Fruit fly (Drosophila melanogaster): ENCODE measurements around the gene CG4907.

CG4907 gene

dm6 chr3R:22750534-22750947, 40.0 kb upstream of the CG4907 start, which contains the start of the genes rumi, CG7029 and Usp12-46:
Gene rumi (minus strand): TSS chr3R:22750597.
Gene CG7029 (plus strand): TSS chr3R:22750901.
Gene Usp12-46 (plus strand): TSS chr3R:22750901.
- TF ChIP-seq HLH106 (tag; optimal IDR thresholded peaks at IDR 0.05) (peak; percentile 86), pan (optimal IDR thresholded peaks at IDR 0.05) (no peak), Rel (GFP tag; optimal IDR thresholded peaks at IDR 0.05) (no peak), Rel (tag; optimal IDR thresholded peaks at IDR 0.05) (peak; percentile 56), Vsx2 (GFP tag; optimal IDR thresholded peaks at IDR 0.05; ENCODE audit: partially characterized antibody) (no peak), Dif (GFP tag; optimal IDR thresholded peaks at IDR 0.05; ENCODE audit: partially characterized antibody) (no peak), h (GFP tag; optimal IDR thresholded peaks at IDR 0.05) (peak; percentile 8), lola (GFP tag; optimal IDR thresholded peaks at IDR 0.05) (no peak), foxo (GFP tag; optimal IDR thresholded peaks at IDR 0.05) (peak; percentile 59 to 90), tai (GFP tag; optimal IDR thresholded peaks at IDR 0.05) (no peak), CG32264 (GFP tag; optimal IDR thresholded peaks at IDR 0.05) (no peak), Abd-B (GFP tag; optimal IDR thresholded peaks at IDR 0.05) (no peak), Dfd (GFP tag; optimal IDR thresholded peaks at IDR 0.05) (no peak), N (GFP tag; optimal IDR thresholded peaks at IDR 0.05) (no peak), jim (GFP tag; optimal IDR thresholded peaks at IDR 0.05) (no peak), dl (GFP tag; optimal IDR thresholded peaks at IDR 0.05; ENCODE audit: insufficient read depth in 1 of 2, partially characterized antibody in 2 of 2) (no peak), ey (GFP tag; optimal IDR thresholded peaks at IDR 0.05) (peak; percentile 86), psq (GFP tag; optimal IDR thresholded peaks at IDR 0.05) (peak; percentile 64), usp (GFP tag; optimal IDR thresholded peaks at IDR 0.05) (no peak), brk (GFP tag; optimal IDR thresholded peaks at IDR 0.05) (no peak), Hr78 (GFP tag; optimal IDR thresholded peaks at IDR 0.05) (no peak), Myc (optimal IDR thresholded peaks at IDR 0.05) (no peak), GATAd (GFP tag; optimal IDR thresholded peaks at IDR 0.05) (peak; percentile 49), Hnf4 (GFP tag; optimal IDR thresholded peaks at IDR 0.05) (no peak), Hr83 (GFP tag; optimal IDR thresholded peaks at IDR 0.05; ENCODE audit: poor library complexity, severe bottlenecking) (peak; percentile 82), fru (GFP tag; optimal IDR thresholded peaks at IDR 0.05) (peak; percentile 86), dsf (GFP tag; optimal IDR thresholded peaks at IDR 0.05; ENCODE audit: borderline replicate concordance) (no peak), Sp1 (GFP tag; optimal IDR thresholded peaks at IDR 0.05) (peak; percentile 83), CrebA (GFP tag; optimal IDR thresholded peaks at IDR 0.05; ENCODE audit: borderline replicate concordance) (no peak), rgr (GFP tag; optimal IDR thresholded peaks at IDR 0.05) (peak; percentile 89), sage (GFP tag; optimal IDR thresholded peaks at IDR 0.05) (no peak), woc (GFP tag; optimal IDR thresholded peaks at IDR 0.05) (no peak), OdsH (GFP tag; optimal IDR thresholded peaks at IDR 0.05) (peak; percentile 65), CG9705 (GFP tag; optimal IDR thresholded peaks at IDR 0.05) (peak; percentile 78), Jra (GFP tag; optimal IDR thresholded peaks at IDR 0.05) (no peak), Mio (GFP tag; optimal IDR thresholded peaks at IDR 0.05) (no peak), sv (GFP tag; optimal IDR thresholded peaks at IDR 0.05) (peak; percentile 69), dmrt93B (GFP tag; optimal IDR thresholded peaks at IDR 0.05) (no peak), br (GFP tag; optimal IDR thresholded peaks at IDR 0.05) (peak; percentile 85)

- TF ChIP-seq dsf (GFP tag; optimal IDR thresholded peaks at IDR 0.05; ENCODE audit: borderline replicate concordance) (no peak), Mio (GFP tag; optimal IDR thresholded peaks at IDR 0.05) (no peak)
Observed at dm6 chr3R:22750039-22750438, 39.5 kb upstream of the CG4907 start.

DNA sequence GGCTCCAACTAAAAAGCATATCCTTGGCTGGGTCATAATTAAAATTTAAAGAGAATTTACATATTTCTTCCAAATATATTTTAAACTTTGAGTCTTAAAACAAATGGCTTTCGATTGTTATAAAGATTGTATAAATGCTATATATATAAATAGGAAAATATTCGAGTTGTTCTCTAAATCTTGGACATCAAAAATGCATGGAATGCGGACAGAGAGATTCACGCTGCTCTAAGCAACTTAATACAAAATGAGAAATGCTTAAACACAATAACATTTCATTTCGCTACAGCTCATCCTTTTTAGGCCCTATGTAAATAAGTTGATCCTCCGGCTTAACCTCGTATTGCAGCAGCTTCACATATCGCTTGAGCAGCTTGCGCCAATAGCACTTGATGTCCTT, 38.4 kb upstream of the CG4907 start, which contains the start of gene CG31139:
Gene CG31139 (minus strand): TSS at position 101 of the 400 bp plus-strand sequence.
- no peak for TF ChIP-seq sv (GFP tag; optimal IDR thresholded peaks at IDR 0.05)
- TF ChIP-seq psq (GFP tag; optimal IDR thresholded peaks at IDR 0.05): no peak
- TF ChIP-seq Myc (optimal IDR thresholded peaks at IDR 0.05): no peak

Measured in whole organism, wandering third instar larva.